Worm (Caenorhabditis elegans): ENCODE results near the gene nhr-139.

Gene nhr-139

DNA sequence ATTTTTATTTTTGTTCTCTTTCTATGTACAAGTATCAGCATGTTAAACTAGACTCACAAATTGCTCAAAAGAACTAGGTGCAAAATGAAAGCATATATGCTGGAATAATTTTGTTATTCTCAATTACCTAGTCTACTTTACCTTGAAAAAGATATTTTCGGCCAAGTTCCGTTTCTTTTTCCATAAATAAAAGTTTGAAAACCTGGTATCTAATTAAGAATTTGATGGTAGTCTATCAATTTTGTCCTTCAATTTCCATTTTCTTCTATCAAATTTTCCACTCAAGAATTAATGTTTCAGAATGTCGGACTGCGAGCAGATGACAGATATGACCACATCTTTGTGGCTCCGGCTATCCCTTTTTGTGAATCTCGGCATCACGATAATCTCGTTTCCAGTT lies 16.3 kb upstream of the nhr-139 start, which contains the start of gene srab-4:
Gene srab-4 (plus strand): TSS at position 301 of the 400 bp plus-strand sequence.
- no peak for TF ChIP-seq fkh-10 (GFP tag; optimal IDR thresholded peaks at IDR 0.05)
- no peak for TF ChIP-seq nhr-12 (tag; optimal IDR thresholded peaks at IDR 0.05)
- no peak for TF ChIP-seq nhr-76 (tag; optimal IDR thresholded peaks at IDR 0.05)
- TF ChIP-seq nhr-77 (tag; optimal IDR thresholded peaks at IDR 0.05), result no peak
- no peak for TF ChIP-seq elt-2 (tag; optimal IDR thresholded peaks at IDR 0.05)
- no peak for TF ChIP-seq unc-62 (GFP tag; optimal IDR thresholded peaks at IDR 0.05)
- no peak for TF ChIP-seq nhr-11 (tag; optimal IDR thresholded peaks at IDR 0.05)
- no peak for TF ChIP-seq rnt-1 (tag; optimal IDR thresholded peaks at IDR 0.05)
- no peak for TF ChIP-seq pax-3 (tag; optimal IDR thresholded peaks at IDR 0.05)
- TF ChIP-seq dsc-1 (tag; optimal IDR thresholded peaks at IDR 0.05), result no peak
- TF ChIP-seq nhr-19 (GFP tag; conservative IDR thresholded peaks at IDR 0.05), result no peak
- TF ChIP-seq nhr-85 (tag), result no peak
- TF ChIP-seq efl-3 (GFP tag; optimal IDR thresholded peaks at IDR 0.05), result no peak
- TF ChIP-seq ets-5 (GFP tag; IDR thresholded peaks at IDR 0.05), result no peak
- no peak for TF ChIP-seq mab-9 (GFP tag; IDR thresholded peaks at IDR 0.05)
- TF ChIP-seq hlh-4 (tag; optimal IDR thresholded peaks at IDR 0.05), result no peak
- no peak for TF ChIP-seq lir-3 (tag; optimal IDR thresholded peaks at IDR 0.05; ENCODE audit: poor library complexity)

- TF ChIP-seq ceh-90 (tag; optimal IDR thresholded peaks at IDR 0.05) (no peak), efl-1 (optimal IDR thresholded peaks at IDR 0.05) (no peak), efl-1 (GFP tag; optimal IDR thresholded peaks at IDR 0.05 in 1 of 2) (peak in 1 of 2 experiments; percentile 75), elt-2 (tag; optimal IDR thresholded peaks at IDR 0.05) (peak; percentile 1)
Measured at ce11 chrV:7000734-7001133, 13.2 kb upstream of the nhr-139 start.

DNA sequence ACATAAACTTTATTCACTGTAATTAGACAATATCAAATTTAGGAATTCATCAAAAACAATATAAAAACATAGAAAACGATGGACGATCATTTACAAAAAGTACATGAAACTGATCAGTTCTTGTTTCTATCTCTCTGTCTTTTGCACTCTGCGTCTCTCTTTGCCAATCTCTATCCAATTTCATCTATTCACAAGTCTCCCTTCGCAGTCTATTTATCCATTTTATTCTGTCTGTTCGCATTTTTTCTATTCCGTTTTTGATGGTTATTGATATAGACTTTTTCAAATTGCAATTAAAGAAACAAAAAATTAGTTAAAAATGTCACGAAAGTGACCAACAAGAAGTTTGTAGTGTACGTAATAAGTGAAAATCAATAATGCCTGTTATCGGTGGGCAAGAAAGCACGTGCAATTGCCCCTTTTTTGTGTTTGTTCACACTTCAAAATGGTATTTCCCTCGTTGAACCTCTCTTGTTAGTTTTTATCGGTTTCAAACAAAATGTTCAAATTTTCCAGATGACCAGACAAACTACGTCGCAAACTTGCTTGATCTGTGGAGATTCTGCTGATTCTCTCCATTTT lies 10.8 kb upstream of the nhr-139 start, which contains the start of gene nhr-42:
Gene nhr-42 (plus strand): TSS at position 517 of the 582 bp plus-strand sequence.
- TF ChIP-seq nhr-237 (tag; optimal IDR thresholded peaks at IDR 0.05) (peak; percentile 17), irx-1 (tag; optimal IDR thresholded peaks at IDR 0.05) (peak; percentile 8), nhr-28 (tag; optimal IDR thresholded peaks at IDR 0.05) (no peak), elt-2 (tag; optimal IDR thresholded peaks at IDR 0.05) (peak; percentile 55), elt-3 (tag; optimal IDR thresholded peaks at IDR 0.05) (peak in 2 of 6 experiments; percentile 4 to 35), skn-1 (tag; optimal IDR thresholded peaks at IDR 0.05) (peak; percentile 2), snu-23 (GFP tag; optimal IDR thresholded peaks at IDR 0.05) (peak; percentile 50), lin-14 (GFP tag; optimal IDR thresholded peaks at IDR 0.05) (peak; percentile 68), efl-1 (optimal IDR thresholded peaks at IDR 0.05) (peak; percentile 2 to 3), efl-1 (GFP tag; optimal IDR thresholded peaks at IDR 0.05 in 1 of 2) (peak; percentile 1 to 77), nhr-85 (tag) (peak; percentile 84), swsn-7 (tag; optimal IDR thresholded peaks at IDR 0.05) (peak; percentile 17), nhr-71 (tag; optimal IDR thresholded peaks at IDR 0.05) (peak; percentile 50), mep-1 (tag; optimal IDR thresholded peaks at IDR 0.05) (peak; percentile 22), sptf-1 (tag; optimal IDR thresholded peaks at IDR 0.05) (no peak), C04F5.9 (tag; optimal IDR thresholded peaks at IDR 0.05) (no peak), pag-3 (tag; optimal IDR thresholded peaks at IDR 0.05; ENCODE audit: borderline replicate concordance, insufficient read depth) (no peak), jun-1 (tag; optimal IDR thresholded peaks at IDR 0.05) (no peak), lin-35 (GFP tag; optimal IDR thresholded peaks at IDR 0.05) (peak in 1 of 2 experiments; percentile 18), nhr-47 (tag; optimal IDR thresholded peaks at IDR 0.05) (no peak), nhr-19 (GFP tag; conservative IDR thresholded peaks at IDR 0.05) (peak; percentile 29; the same call in 1 of the 2 replicates), vab-15 (tag; optimal IDR thresholded peaks at IDR 0.05) (no peak), tbx-2 (tag; optimal IDR thresholded peaks at IDR 0.05) (peak; percentile 62), blmp-1 (tag; optimal IDR thresholded peaks at IDR 0.05) (peak; percentile 41), lsy-2 (tag; optimal IDR thresholded peaks at IDR 0.05) (peak in 1 of 2 experiments; percentile 21), snpc-4 (tag; optimal IDR thresholded peaks at IDR 0.05) (no peak), unc-130 (tag; optimal IDR thresholded peaks at IDR 0.05) (no peak), ama-1 (optimal IDR thresholded peaks at IDR 0.05) (no peak), mdl-1 (tag; optimal IDR thresholded peaks at IDR 0.05) (peak in 1 of 2 experiments; percentile 58), nhr-20 (tag; optimal IDR thresholded peaks at IDR 0.05) (peak; percentile 68), rnt-1 (tag; optimal IDR thresholded peaks at IDR 0.05) (no peak), lir-3 (tag; optimal IDR thresholded peaks at IDR 0.05; ENCODE audit: poor library complexity) (no peak), nhr-12 (tag; optimal IDR thresholded peaks at IDR 0.05) (no peak), ces-1 (GFP tag; optimal IDR thresholded peaks at IDR 0.05) (no peak)
